Worm (Caenorhabditis elegans): ENCODE data around the gene rod-1.

The rod-1 gene

DNA sequence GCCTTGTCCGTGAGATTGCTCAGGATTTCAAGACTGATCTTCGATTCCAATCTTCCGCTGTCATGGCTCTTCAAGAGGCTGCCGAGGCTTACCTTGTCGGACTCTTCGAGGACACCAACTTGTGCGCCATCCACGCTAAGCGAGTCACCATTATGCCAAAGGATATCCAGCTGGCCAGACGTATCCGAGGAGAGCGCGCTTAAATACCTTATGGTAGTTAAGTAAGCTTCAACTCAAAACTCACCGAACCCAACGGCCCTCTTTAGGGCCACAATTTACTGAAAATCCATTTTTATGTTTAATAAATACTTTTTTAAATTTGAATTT is 10.2 kb downstream of the rod-1 start:
- no peak for TF ChIP-seq pat-9 (tag; optimal IDR thresholded peaks at IDR 0.05)
- no peak for TF ChIP-seq unc-55 (GFP tag; optimal IDR thresholded peaks at IDR 0.05)
- TF ChIP-seq hlh-15 (tag; optimal IDR thresholded peaks at IDR 0.05) = no peak

DNA sequence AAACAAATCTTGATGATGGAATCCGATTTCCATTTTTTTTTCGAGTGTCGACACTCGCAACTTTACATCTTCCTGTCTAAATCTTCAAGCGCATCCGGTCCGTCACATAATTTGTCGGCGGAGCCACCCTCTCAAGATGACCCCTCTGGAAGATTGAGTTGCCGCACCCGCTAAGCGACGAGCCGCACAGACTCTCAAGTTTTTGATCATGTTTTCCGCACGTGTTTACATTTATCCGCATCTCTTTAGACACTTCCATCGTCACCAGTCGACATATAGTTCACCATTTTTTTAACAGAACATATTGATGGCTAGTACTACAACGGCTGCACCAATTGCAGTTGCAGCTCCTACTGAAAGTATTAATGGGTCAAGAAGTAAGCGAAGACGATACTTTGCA is 13.2 kb downstream of the rod-1 start, which contains the start of gene F55G1.1:
Gene F55G1.1, plus strand, starts transcription at position 301 of the 400 bp plus-strand sequence.
- TF ChIP-seq ttx-3 (tag; optimal IDR thresholded peaks at IDR 0.05) = no peak
- TF ChIP-seq gmeb-2 (tag; optimal IDR thresholded peaks at IDR 0.05) = no peak
- TF ChIP-seq pros-1 (tag; optimal IDR thresholded peaks at IDR 0.05) = no peak
- no peak for TF ChIP-seq pha-4 (tag; optimal IDR thresholded peaks at IDR 0.05)
- TF ChIP-seq unc-3 (GFP tag; conservative IDR thresholded peaks at IDR 0.05) = no peak
- no peak for TF ChIP-seq unc-3 (tag; optimal IDR thresholded peaks at IDR 0.05)

DNA sequence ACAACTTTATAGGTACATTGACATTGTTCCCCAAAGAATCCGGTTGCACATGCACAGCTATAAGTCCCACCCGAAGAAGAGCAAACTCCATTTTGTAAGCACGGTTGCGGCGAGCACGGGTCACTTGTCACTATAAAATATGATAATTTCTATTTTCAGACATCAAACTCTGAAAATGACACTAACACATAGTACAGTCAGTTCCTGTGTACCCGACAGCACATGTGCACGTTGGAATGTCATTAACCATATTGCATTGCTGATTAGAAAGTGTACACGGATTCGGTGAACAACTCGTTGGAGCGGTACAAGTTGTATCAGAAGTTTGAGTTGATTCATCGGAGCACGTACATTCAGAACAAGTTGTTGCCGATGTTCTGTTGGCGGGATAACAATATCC is 19.0 kb downstream of the rod-1 start:
- no peak for TF ChIP-seq ceh-14 (tag; optimal IDR thresholded peaks at IDR 0.05)
- TF ChIP-seq sox-4 (tag; optimal IDR thresholded peaks at IDR 0.05) = no peak
- TF ChIP-seq hlh-30 (tag; optimal IDR thresholded peaks at IDR 0.05; ENCODE audit: insufficient read depth) = no peak
- no peak for TF ChIP-seq K02D7.2 (tag; optimal IDR thresholded peaks at IDR 0.05)
- no peak for TF ChIP-seq lin-11 (tag; optimal IDR thresholded peaks at IDR 0.05)
- TF ChIP-seq rnt-1 (tag; optimal IDR thresholded peaks at IDR 0.05) = no peak
- TF ChIP-seq pqm-1 (tag; optimal IDR thresholded peaks at IDR 0.05) = no peak
- no peak for TF ChIP-seq ceh-34 (tag; optimal IDR thresholded peaks at IDR 0.05)
- TF ChIP-seq zip-5 (tag; optimal IDR thresholded peaks at IDR 0.05) = no peak
- TF ChIP-seq ref-2 (tag; optimal IDR thresholded peaks at IDR 0.05) = no peak
- no peak for TF ChIP-seq che-1 (tag; optimal IDR thresholded peaks at IDR 0.05)
- TF ChIP-seq pros-1 (tag; optimal IDR thresholded peaks at IDR 0.05) = no peak
- TF ChIP-seq C08G9.2 (tag; optimal IDR thresholded peaks at IDR 0.05) = no peak
- TF ChIP-seq pat-9 (tag; optimal IDR thresholded peaks at IDR 0.05) = no peak
- no peak for TF ChIP-seq unc-86 (tag; optimal IDR thresholded peaks at IDR 0.05)
- no peak for TF ChIP-seq C38D4.7 (GFP tag; optimal IDR thresholded peaks at IDR 0.05)
- no peak for TF ChIP-seq madf-2 (tag; optimal IDR thresholded peaks at IDR 0.05)

DNA sequence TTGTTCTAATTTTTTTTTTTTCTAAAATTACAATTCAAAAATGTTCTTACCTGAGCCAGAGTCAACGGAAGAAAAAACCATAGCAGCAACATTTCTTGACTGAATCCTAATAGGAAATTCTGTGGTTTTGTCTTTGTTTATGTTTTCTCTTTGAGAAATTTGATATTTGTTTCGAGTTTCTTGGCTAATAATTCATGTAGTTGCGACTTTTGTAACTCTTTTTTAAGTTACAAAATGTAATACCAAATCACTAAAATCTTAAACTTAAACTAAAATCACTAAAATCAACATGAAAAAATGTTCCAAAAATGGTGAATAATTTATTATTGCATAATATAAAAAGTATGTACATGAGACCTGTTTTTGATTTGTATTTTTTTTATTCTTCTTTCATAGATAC is 19.5 kb downstream of the rod-1 start, which contains the start of gene egas-4:
Gene egas-4, minus strand, starts transcription at position 101 of the 400 bp plus-strand sequence.
- TF ChIP-seq ceh-6 (GFP tag; optimal IDR thresholded peaks at IDR 0.05) (no peak), hlh-8 (tag; optimal IDR thresholded peaks at IDR 0.05) (no peak), K09A11.1 (tag; optimal IDR thresholded peaks at IDR 0.05; ENCODE audit: insufficient read depth) (no peak), hlh-30 (tag; optimal IDR thresholded peaks at IDR 0.05; ENCODE audit: insufficient read depth) (no peak), C38D4.7 (GFP tag; optimal IDR thresholded peaks at IDR 0.05) (no peak), elt-2 (tag; optimal IDR thresholded peaks at IDR 0.05) (no peak), npax-4 (tag; optimal IDR thresholded peaks at IDR 0.05) (no peak), hlh-13 (GFP tag; optimal IDR thresholded peaks at IDR 0.05) (no peak), pag-3 (tag; optimal IDR thresholded peaks at IDR 0.05; ENCODE audit: borderline replicate concordance) (no peak), ceh-2 (tag; optimal IDR thresholded peaks at IDR 0.05) (no peak), unc-55 (GFP tag; optimal IDR thresholded peaks at IDR 0.05) (no peak), pax-1 (tag; optimal IDR thresholded peaks at IDR 0.05) (no peak), ceh-34 (tag; optimal IDR thresholded peaks at IDR 0.05) (no peak), ceh-45 (GFP tag; IDR thresholded peaks at IDR 0.05) (no peak), unc-3 (GFP tag; conservative IDR thresholded peaks at IDR 0.05) (no peak), unc-3 (tag; optimal IDR thresholded peaks at IDR 0.05) (no peak), tbx-2 (tag; optimal IDR thresholded peaks at IDR 0.05) (no peak), ceh-48 (tag; optimal IDR thresholded peaks at IDR 0.05) (no peak), che-1 (tag; optimal IDR thresholded peaks at IDR 0.05) (no peak), ceh-9 (tag; optimal IDR thresholded peaks at IDR 0.05) (no peak), fax-1 (tag; optimal IDR thresholded peaks at IDR 0.05) (no peak)
